Fruit fly (Drosophila melanogaster) whole organism, adult: ENCODE data around the gene CG14543.

Experiments used
- CG14711 ChIP-seq: fragments of 200-800 bp; sonication (Bioruptor generic); optimal IDR thresholded peaks from 2 replicates; lab custom pipeline; 2018; ENCODE audit warnings: missing biosample characterization, mild to moderate bottlenecking, missing genetic modification characterization, moderate library complexity
- CG33017 ChIP-seq: fragments of 200-800 bp; sonication (Bioruptor generic); optimal IDR thresholded peaks from 2 replicates; lab custom pipeline; 2018; ENCODE audit warnings: missing biosample characterization, mild to moderate bottlenecking, missing genetic modification characterization, moderate library complexity
- CG5204 ChIP-seq: fragments of 200-800 bp; sonication (Bioruptor generic); optimal IDR thresholded peaks from 2 replicates; lab custom pipeline; 2016; ENCODE audit warnings: missing biosample characterization, missing genetic modification characterization
- CG7101 ChIP-seq: fragments of 200-800 bp; sonication (Bioruptor generic); optimal IDR thresholded peaks from 2 replicates; lab custom pipeline; 2018; ENCODE audit warnings: missing biosample characterization, mild to moderate bottlenecking, missing genetic modification characterization, moderate library complexity
- Clk ChIP-seq: fragments of 200-800 bp; sonication (Bioruptor generic); optimal IDR thresholded peaks from 2 replicates; lab custom pipeline; 2017; ENCODE audit warnings: missing biosample characterization, missing genetic modification characterization
- Hr96 ChIP-seq: fragments of 200-800 bp; sonication (Bioruptor generic); optimal IDR thresholded peaks from 2 replicates; lab custom pipeline; 2016; ENCODE audit warnings: missing biosample characterization, missing genetic modification characterization
- cnc ChIP-seq, 2 experiments: fragments of >200 bp; optimal IDR thresholded peaks; 2 replicates each; lab custom pipeline; 2017
- kay ChIP-seq: fragments of 200-800 bp; sonication (Bioruptor generic); peaks from one replicate; lab custom pipeline; 2016; ENCODE audit warnings: missing biosample characterization, missing genetic modification characterization, borderline replicate concordance
- ovo ChIP-seq: fragments of 200-800 bp; sonication (Bioruptor generic); optimal IDR thresholded peaks from 2 replicates; lab custom pipeline; 2016; ENCODE audit warnings: missing biosample characterization, missing genetic modification characterization
- pad ChIP-seq: fragments of 200-800 bp; sonication (Bioruptor generic); optimal IDR thresholded peaks from 3 replicates; lab custom pipeline; 2017; ENCODE audit warnings: missing biosample characterization, missing genetic modification characterization, mild to moderate bottlenecking, moderate library complexity, missing genetic modification reagents
- tj ChIP-seq: fragments of 200-800 bp; sonication (Bioruptor generic); optimal IDR thresholded peaks from 3 replicates; lab custom pipeline; 2017; ENCODE audit warnings: missing biosample characterization, mild to moderate bottlenecking, missing genetic modification characterization, moderate library complexity
- toe ChIP-seq: fragments of 200-800 bp; sonication (Bioruptor generic); optimal IDR thresholded peaks from 2 replicates; lab custom pipeline; 2016; ENCODE audit warnings: missing biosample characterization, missing genetic modification characterization

DNA sequence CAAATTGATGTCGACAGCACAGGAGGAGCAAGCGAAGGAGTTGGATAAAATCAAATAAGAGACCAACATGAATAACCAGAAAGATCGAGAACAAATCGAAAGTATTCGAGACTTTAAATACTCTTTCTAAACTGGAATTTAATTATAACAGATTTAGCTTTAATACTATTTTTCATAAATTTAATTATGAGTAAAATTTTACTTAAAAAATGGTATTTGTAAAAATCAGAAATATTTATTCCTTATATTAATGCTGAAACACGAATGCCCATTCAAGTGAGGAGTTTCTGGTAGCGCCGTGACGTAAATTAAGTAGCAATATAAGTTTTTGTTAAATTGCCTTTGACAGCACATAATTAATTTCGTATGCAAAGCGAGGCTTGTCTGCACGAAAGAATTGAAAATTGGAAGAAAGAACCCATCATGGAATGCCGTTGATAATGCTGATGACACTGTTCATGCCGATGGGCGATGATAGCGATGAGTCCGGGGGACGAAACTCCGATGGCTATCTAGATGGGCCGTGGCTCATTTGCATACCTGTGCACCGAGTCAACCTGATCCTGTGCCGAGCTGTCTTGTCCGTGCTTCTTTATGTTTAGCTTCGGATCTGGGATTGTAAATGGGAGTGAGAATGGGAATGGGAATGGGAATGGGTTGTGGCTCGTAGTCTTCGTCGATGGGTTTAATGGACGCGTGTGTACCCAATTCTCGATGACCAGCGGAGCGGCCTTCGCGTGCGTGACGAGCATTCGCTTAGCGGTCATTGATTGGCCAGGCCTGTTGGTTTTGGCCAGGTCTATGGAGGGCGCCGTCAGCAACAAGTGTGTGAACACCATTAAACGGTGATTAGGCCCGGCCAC is 43.4 kb upstream of the CG14543 start:
- no peak for TF ChIP-seq Clk (GFP tag; lab: Kevin White, UChicago)
- no peak for TF ChIP-seq CG7101 (tag; lab: Kevin White, UChicago)
- TF ChIP-seq pad (GFP tag; lab: Kevin White, UChicago) = no peak
- no peak for TF ChIP-seq CG14711
- no peak for TF ChIP-seq kay (GFP tag; lab: Kevin White, UChicago)
- no peak for TF ChIP-seq CG5204 (GFP tag; lab: Kevin White, UChicago)
- peak; percentile 42 for TF ChIP-seq tj (GFP tag; lab: Kevin White, UChicago)
- TF ChIP-seq toe (GFP tag; lab: Kevin White, UChicago) = no peak
- no peak for TF ChIP-seq ovo
- TF ChIP-seq cnc (optimal IDR thresholded peaks at IDR 0.05; lab: Kevin White, UChicago) = no peak
- no peak for TF ChIP-seq CG33017 (tag; lab: Kevin White, UChicago)
- TF ChIP-seq Hr96 (GFP tag; lab: Kevin White, UChicago) = no peak
